Fruit fly (Drosophila melanogaster): ENCODE measurements around the gene vret.
A peak's percentile ranks its signal among the peaks of the same experiment; 100 is the strongest.

vret gene

dm6 chr3R:22724149-22724973 is 21.0 kb downstream of the vret start, which contains the start of gene Irp-1A (continued):
- no peak for TF ChIP-seq Bteb2 (GFP tag; optimal IDR thresholded peaks at IDR 0.05)

- no peak for TF ChIP-seq CG3407 (GFP tag; optimal IDR thresholded peaks at IDR 0.05)
- TF ChIP-seq nom (GFP tag; optimal IDR thresholded peaks at IDR 0.05): peak; percentile 95
- peak; percentile 50 for TF ChIP-seq CG14710 (tag; optimal IDR thresholded peaks at IDR 0.05)
- TF ChIP-seq lbe (GFP tag; optimal IDR thresholded peaks at IDR 0.05): peak; percentile 39
- TF ChIP-seq gsb-n (tag; optimal IDR thresholded peaks at IDR 0.05): peak; percentile 9
- peak; percentile 62 for TF ChIP-seq YL-1 (GFP tag; optimal IDR thresholded peaks at IDR 0.05)
- TF ChIP-seq sug (tag; optimal IDR thresholded peaks at IDR 0.05): peak; percentile 5
- TF ChIP-seq Fer1 (GFP tag; optimal IDR thresholded peaks at IDR 0.05): peak; percentile 16
- peak; percentile 55 for TF ChIP-seq CTCF (GFP tag; optimal IDR thresholded peaks at IDR 0.05)
- peak; percentile 36; the same call in 1 of the 2 replicates for TF ChIP-seq CG2129 (GFP tag; IDR thresholded peaks at IDR 0.05; ENCODE audit: partially characterized antibody)
- TF ChIP-seq Drgx (GFP tag; IDR thresholded peaks at IDR 0.05): peak; percentile 40; the same call in 1 of the 2 replicates
- TF ChIP-seq CG13287 (GFP tag; IDR thresholded peaks at IDR 0.05; ENCODE audit: partially characterized antibody): peak; percentile 79
- peak; percentile 58; the same call in 1 of the 2 replicates for TF ChIP-seq tna (GFP tag; IDR thresholded peaks at IDR 0.05; ENCODE audit: partially characterized antibody)
- peak; percentile 74 for TF ChIP-seq MESR4 (GFP tag; optimal IDR thresholded peaks at IDR 0.05)
- TF ChIP-seq HLHmδ (GFP tag; optimal IDR thresholded peaks at IDR 0.05): no peak
- TF ChIP-seq CG7963 (GFP tag; IDR thresholded peaks at IDR 0.05; ENCODE audit: partially characterized antibody): peak; percentile 55; the same call in 1 of the 3 replicates
- no peak for TF ChIP-seq CG9876 (GFP tag; optimal IDR thresholded peaks at IDR 0.05)
- peak; percentile 84 for TF ChIP-seq ato (GFP tag; IDR thresholded peaks at IDR 0.05; ENCODE audit: partially characterized antibody)
- no peak for TF ChIP-seq D19B (GFP tag; optimal IDR thresholded peaks at IDR 0.05)
- peak; percentile 7 for TF ChIP-seq CG2712 (tag; optimal IDR thresholded peaks at IDR 0.05)
- TF ChIP-seq kay (GFP tag; optimal IDR thresholded peaks at IDR 0.05): peak; percentile 81
- peak; percentile 76 for TF ChIP-seq Bgb (GFP tag; IDR thresholded peaks at IDR 0.05; ENCODE audit: partially characterized antibody)
- TF ChIP-seq CG11560 (tag; IDR thresholded peaks at IDR 0.05): peak; percentile 96
- peak; percentile 69 for TF ChIP-seq sd (tag; optimal IDR thresholded peaks at IDR 0.05)
- TF ChIP-seq CG4617 (GFP tag; optimal IDR thresholded peaks at IDR 0.05; ENCODE audit: borderline replicate concordance): peak; percentile 88
- no peak for TF ChIP-seq CG4820 (GFP tag; optimal IDR thresholded peaks at IDR 0.05)
- TF ChIP-seq CG16813 (GFP tag; IDR thresholded peaks at IDR 0.05; ENCODE audit: partially characterized antibody): peak; percentile 66
- peak; percentile 51 for TF ChIP-seq trem (tag; optimal IDR thresholded peaks at IDR 0.05)
- peak; percentile 30 for TF ChIP-seq CG10267 (tag; optimal IDR thresholded peaks at IDR 0.05)
- TF ChIP-seq gfzf (GFP tag; optimal IDR thresholded peaks at IDR 0.05): peak; percentile 75
- TF ChIP-seq amos (GFP tag; IDR thresholded peaks at IDR 0.05; ENCODE audit: partially characterized antibody): peak; percentile 65
- TF ChIP-seq bbx (GFP tag; IDR thresholded peaks at IDR 0.05; ENCODE audit: partially characterized antibody): peak; percentile 74
- no peak for TF ChIP-seq toy (GFP tag; IDR thresholded peaks at IDR 0.05)
- no peak for TF ChIP-seq crc (GFP tag; optimal IDR thresholded peaks at IDR 0.05)
- peak; percentile 21 for TF ChIP-seq nmo (GFP tag; optimal IDR thresholded peaks at IDR 0.05)
- TF ChIP-seq abd-A (tag; optimal IDR thresholded peaks at IDR 0.05): peak; percentile 31
- no peak for TF ChIP-seq ken (GFP tag; IDR thresholded peaks at IDR 0.05)
- TF ChIP-seq BEAF-32 (GFP tag; optimal IDR thresholded peaks at IDR 0.05): peak; percentile 68
- no peak for TF ChIP-seq CG8478 (optimal IDR thresholded peaks at IDR 0.05)
- peak; percentile 64 for TF ChIP-seq Scr (GFP tag; IDR thresholded peaks at IDR 0.05; ENCODE audit: partially characterized antibody)
- TF ChIP-seq CG9797 (GFP tag; optimal IDR thresholded peaks at IDR 0.05): peak; percentile 65
- no peak for TF ChIP-seq sob (GFP tag; IDR thresholded peaks at IDR 0.05)
- TF ChIP-seq CG18476 (GFP tag; optimal IDR thresholded peaks at IDR 0.05): no peak
- peak; percentile 71; the same call in 3 of the 4 replicates for TF ChIP-seq Dll (GFP tag; IDR thresholded peaks at IDR 0.05; ENCODE audit: partially characterized antibody)
Observed at dm6 chr3R:22720808-22721306, 24.5 kb downstream of the vret start, which contains the start of gene wge. wge (minus strand) TSS chr3R:22721150.

All from whole organism, embryonic.